Fruit fly (Drosophila melanogaster) whole organism, embryonic: ENCODE measurements around the gene niki.

Source experiments
- B-H1 ChIP-seq: fragments of 200-800 bp; sonication (Bioruptor generic); IDR thresholded peaks from 3 replicates; pipeline ENCODE4 v1.3.6; 2022; ENCODE audit warnings: missing biosample characterization, missing genetic modification characterization
- Blimp-1 ChIP-seq: fragments of 200-800 bp; sonication (Bioruptor generic); optimal IDR thresholded peaks from 3 replicates; lab custom pipeline; 2018; ENCODE audit warnings: missing biosample characterization, missing genetic modification characterization, mild to moderate bottlenecking, moderate library complexity, missing genetic modification reagents
- CG10147 ChIP-seq: fragments of 200-800 bp; sonication (Bioruptor generic); optimal IDR thresholded peaks from 2 replicates; lab custom pipeline; 2019; ENCODE audit warnings: missing biosample characterization, mild to moderate bottlenecking, missing genetic modification characterization, moderate library complexity
- CG11247 ChIP-seq: fragments of 200-800 bp; sonication (Bioruptor generic); IDR thresholded peaks from 2 replicates; pipeline ENCODE4 v1.3.6; 2022; ENCODE audit warnings: missing biosample characterization, missing genetic modification characterization
- CG13296 ChIP-seq: fragments of 200-800 bp; sonication (Bioruptor generic); optimal IDR thresholded peaks from 3 replicates; lab custom pipeline; 2018; ENCODE audit warnings: missing biosample characterization, mild to moderate bottlenecking, missing genetic modification characterization
- CG13624 ChIP-seq: fragments of 200-800 bp; sonication (Bioruptor generic); optimal IDR thresholded peaks from 2 replicates; lab custom pipeline; 2016; ENCODE audit warnings: missing biosample characterization, missing genetic modification characterization
- CG14710 ChIP-seq: fragments of 200-800 bp; sonication (Bioruptor generic); optimal IDR thresholded peaks from 3 replicates; lab custom pipeline; 2019; ENCODE audit warnings: missing biosample characterization, mild to moderate bottlenecking, missing genetic modification characterization, moderate library complexity
- CG17186 ChIP-seq: fragments of 200-800 bp; sonication (Bioruptor generic); optimal IDR thresholded peaks from 3 replicates; lab custom pipeline; 2017; ENCODE audit warnings: missing biosample characterization, missing genetic modification reagents, missing genetic modification characterization
- CG1792 ChIP-seq: fragments of 200-800 bp; sonication (Bioruptor generic); optimal IDR thresholded peaks from 2 replicates; lab custom pipeline; 2016; ENCODE audit warnings: missing biosample characterization, missing genetic modification characterization
- CG18011 ChIP-seq: fragments of 200-800 bp; sonication (Bioruptor generic); optimal IDR thresholded peaks from 2 replicates; lab custom pipeline; 2017; ENCODE audit warnings: missing biosample characterization, missing genetic modification characterization, mild to moderate bottlenecking, moderate library complexity, missing genotype
- CG18619 ChIP-seq: fragments of 200-800 bp; sonication (Bioruptor generic); optimal IDR thresholded peaks from 3 replicates; lab custom pipeline; 2017; ENCODE audit warnings: missing biosample characterization, mild to moderate bottlenecking, missing genetic modification characterization
- CG2712 ChIP-seq: fragments of 200-800 bp; optimal IDR thresholded peaks from 3 replicates; lab custom pipeline; 2019; ENCODE audit warnings: missing biosample characterization, mild to moderate bottlenecking, missing genetic modification characterization, moderate library complexity
- CG2875 ChIP-seq: fragments of 200-800 bp; sonication (Bioruptor generic); optimal IDR thresholded peaks from 2 replicates; lab custom pipeline; 2017; ENCODE audit warnings: missing biosample characterization, mild to moderate bottlenecking, missing genetic modification characterization, missing genetic modification reagents
- CG31441 ChIP-seq: fragments of 200-800 bp; sonication (Bioruptor generic); IDR thresholded peaks from 2 replicates; pipeline ENCODE4 v1.3.6; 2022; ENCODE audit warnings: missing biosample characterization, missing genetic modification characterization
- CG32532 ChIP-seq: fragments of 200-800 bp; sonication (Bioruptor generic); IDR thresholded peaks from 2 replicates; pipeline ENCODE4 v1.3.6; 2022; ENCODE audit warnings: missing biosample characterization, missing genetic modification characterization
- CG33557 ChIP-seq: fragments of 200-800 bp; sonication (Bioruptor generic); optimal IDR thresholded peaks from 2 replicates; lab custom pipeline; 2019; ENCODE audit warnings: missing biosample characterization, mild to moderate bottlenecking, missing genetic modification characterization, moderate library complexity
- CG6254 ChIP-seq: fragments of 200-800 bp; sonication (Bioruptor generic); optimal IDR thresholded peaks from 3 replicates; lab custom pipeline; 2017; ENCODE audit warnings: mild to moderate bottlenecking, missing biosample characterization, missing genetic modification reagents, missing genetic modification characterization
- CG6791 ChIP-seq: fragments of 200-800 bp; sonication (Bioruptor generic); IDR thresholded peaks from 3 replicates; pipeline ENCODE4 v1.3.6; 2022; ENCODE audit warnings: missing biosample characterization, missing genetic modification characterization; ENCODE audit not compliant: partially characterized antibody
- CG7271 ChIP-seq: fragments of 200-800 bp; sonication (Bioruptor generic); optimal IDR thresholded peaks from 2 replicates; lab custom pipeline; 2018; ENCODE audit warnings: missing biosample characterization, mild to moderate bottlenecking, missing genetic modification characterization, moderate library complexity
- CG8478 ChIP-seq: fragments of >200 bp; optimal IDR thresholded peaks from 2 replicates; lab custom pipeline; 2018
- Chrac-16 ChIP-seq: fragments of 200-800 bp; sonication (Bioruptor generic); optimal IDR thresholded peaks from 3 replicates; lab custom pipeline; 2016; ENCODE audit warnings: missing biosample characterization, missing genetic modification characterization
- CrebB ChIP-seq: fragments of 200-800 bp; sonication (Bioruptor generic); optimal IDR thresholded peaks from 3 replicates; lab custom pipeline; 2018; ENCODE audit warnings: missing biosample characterization, mild to moderate bottlenecking, missing genetic modification characterization
- Dip2 ChIP-seq: fragments of 200-800 bp; sonication (Bioruptor generic); IDR thresholded peaks from 2 replicates; pipeline ENCODE4 v1.3.6; 2022; ENCODE audit warnings: missing biosample characterization, missing genetic modification characterization
- Doc2 ChIP-seq: fragments of 200-800 bp; sonication (Bioruptor generic); IDR thresholded peaks from 2 replicates; pipeline ENCODE4 v1.3.6; 2022; ENCODE audit warnings: missing biosample characterization, missing genetic modification characterization
- ERR ChIP-seq: fragments of 200-800 bp; sonication (Bioruptor generic); optimal IDR thresholded peaks from 2 replicates; lab custom pipeline; 2016; ENCODE audit warnings: missing biosample characterization, missing genetic modification characterization
- Elba2 ChIP-seq: fragments of 200-800 bp; sonication (Bioruptor generic); optimal IDR thresholded peaks from 3 replicates; lab custom pipeline; 2016; ENCODE audit warnings: missing biosample characterization, missing genetic modification characterization
- HHEX ChIP-seq: fragments of 200-800 bp; sonication (Bioruptor generic); optimal IDR thresholded peaks from 3 replicates; lab custom pipeline; 2017; ENCODE audit warnings: missing biosample characterization, mild to moderate bottlenecking, missing genetic modification characterization, missing genetic modification reagents
- HLH4C ChIP-seq: fragments of 200-800 bp; sonication (Bioruptor generic); IDR thresholded peaks from 3 replicates; pipeline ENCODE4 v1.3.6; 2022; ENCODE audit warnings: missing biosample characterization, missing genetic modification characterization; ENCODE audit not compliant: partially characterized antibody
- Hey ChIP-seq: fragments of 200-800 bp; sonication (Bioruptor generic); optimal IDR thresholded peaks from 3 replicates; lab custom pipeline; 2018; ENCODE audit warnings: missing biosample characterization, mild to moderate bottlenecking, missing genetic modification characterization
- Hmr ChIP-seq: fragments of 200-800 bp; sonication (Bioruptor generic); optimal IDR thresholded peaks from 3 replicates; lab custom pipeline; 2017; ENCODE audit warnings: mild to moderate bottlenecking, missing biosample characterization, missing genetic modification reagents, missing genetic modification characterization
- Hr78 ChIP-seq, 2 experiments: fragments of 200-800 bp in 1 of 2; fragments of >200 bp in 1 of 2; sonication (Bioruptor generic) in 1 of 2; optimal IDR thresholded peaks; 2 replicates each; lab custom pipeline; 2017 to 2019; ENCODE audit warnings: missing biosample characterization in 2 of 2, missing genetic modification characterization in 2 of 2, mild to moderate bottlenecking in 1 of 2, moderate library complexity in 1 of 2
- Jarid2 ChIP-seq: fragments of 200-800 bp; sonication (Bioruptor generic); optimal IDR thresholded peaks from 3 replicates; lab custom pipeline; 2017; ENCODE audit warnings: mild to moderate bottlenecking, missing biosample characterization, missing genetic modification reagents, missing genetic modification characterization
- Nf-YC ChIP-seq: fragments of 200-800 bp; optimal IDR thresholded peaks from 3 replicates; lab custom pipeline; 2019; ENCODE audit warnings: missing biosample characterization, mild to moderate bottlenecking, missing genetic modification characterization, moderate library complexity
- Spps ChIP-seq: fragments of 200-800 bp; sonication (Bioruptor generic); optimal IDR thresholded peaks from 2 replicates; lab custom pipeline; 2018; ENCODE audit warnings: missing biosample characterization, mild to moderate bottlenecking, missing genetic modification characterization
- Sry-δ ChIP-seq: fragments of 200-800 bp; sonication (Bioruptor generic); optimal IDR thresholded peaks from 2 replicates; lab custom pipeline; 2016; ENCODE audit warnings: missing biosample characterization, missing genetic modification characterization
- Ssrp ChIP-seq: fragments of 200-800 bp; sonication (Bioruptor generic); optimal IDR thresholded peaks from 2 replicates; lab custom pipeline; 2018; ENCODE audit warnings: missing biosample characterization, mild to moderate bottlenecking, missing genetic modification characterization, moderate library complexity
- Stat92E ChIP-seq, 3 experiments: fragments of >200 bp in 2 of 3; fragments of 200-800 bp in 1 of 3; sonication (Bioruptor generic) in 1 of 3; optimal IDR thresholded peaks; 2 replicates each; lab custom pipeline; 2017 to 2019; ENCODE audit warnings: missing biosample characterization in 3 of 3, missing genetic modification characterization in 3 of 3, mild to moderate bottlenecking in 1 of 3, moderate library complexity in 1 of 3
- bowl ChIP-seq: fragments of 200-800 bp; sonication (Bioruptor generic); IDR thresholded peaks from 2 replicates; pipeline ENCODE4 v1.3.6; 2022; ENCODE audit warnings: missing biosample characterization, missing genetic modification characterization
- chinmo ChIP-seq: fragments of 200-800 bp; sonication (Bioruptor generic); IDR thresholded peaks from 4 replicates; pipeline ENCODE4 v1.3.6; 2022; ENCODE audit warnings: missing biosample characterization, missing genetic modification characterization; ENCODE audit not compliant: partially characterized antibody
- eve ChIP-seq, 2 experiments: fragments of >200 bp; optimal IDR thresholded peaks; 2 replicates each; lab custom pipeline; 2017; ENCODE audit warnings: missing biosample characterization in 2 of 2, missing genetic modification characterization in 2 of 2
- ham ChIP-seq: fragments of 200-800 bp; sonication (Bioruptor generic); IDR thresholded peaks from 2 replicates; pipeline ENCODE4 v1.3.6; 2022; ENCODE audit warnings: missing biosample characterization, missing genetic modification characterization
- hb ChIP-seq: fragments of 200-800 bp; sonication (Bioruptor generic); IDR thresholded peaks from 3 replicates; pipeline ENCODE4 v1.3.6; 2022; ENCODE audit warnings: missing biosample characterization, missing genetic modification characterization; ENCODE audit not compliant: partially characterized antibody
- hth ChIP-seq: fragments of >200 bp; optimal IDR thresholded peaks from 2 replicates; lab custom pipeline; 2017; ENCODE audit warnings: inconsistent platforms
- ind ChIP-seq: fragments of 200-800 bp; sonication (Bioruptor generic); optimal IDR thresholded peaks from 3 replicates; lab custom pipeline; 2016; ENCODE audit warnings: missing biosample characterization, missing genetic modification characterization
- jing ChIP-seq: fragments of 200-800 bp; sonication (Bioruptor generic); optimal IDR thresholded peaks from 2 replicates; lab custom pipeline; 2018; ENCODE audit warnings: missing biosample characterization, mild to moderate bottlenecking, missing genetic modification characterization
- p53 ChIP-seq: fragments of 200-800 bp; sonication (Bioruptor generic); optimal IDR thresholded peaks from 2 replicates; lab custom pipeline; 2016; ENCODE audit warnings: missing biosample characterization, missing genetic modification characterization
- schlank ChIP-seq: fragments of 200-800 bp; sonication (Bioruptor generic); optimal IDR thresholded peaks from 2 replicates; lab custom pipeline; 2018; ENCODE audit warnings: missing biosample characterization, mild to moderate bottlenecking, missing genetic modification characterization
- sima ChIP-seq: fragments of 200-800 bp; sonication (Bioruptor generic); optimal IDR thresholded peaks from 2 replicates; lab custom pipeline; 2016; ENCODE audit warnings: missing biosample characterization, missing genetic modification characterization
- slou ChIP-seq: fragments of 200-800 bp; sonication (Bioruptor generic); optimal IDR thresholded peaks from 3 replicates; lab custom pipeline; 2016; ENCODE audit warnings: missing biosample characterization, missing genetic modification characterization

niki gene

dm6 chr3R:24809576-24810279, 15.7 kb downstream of the niki start (continued):
- TF ChIP-seq eve (GFP tag; optimal IDR thresholded peaks at IDR 0.05; lab: Kevin White, UChicago): no peak
- TF ChIP-seq CG17186 (GFP tag; lab: Kevin White, UChicago): no peak
- peak; percentile 27 for TF ChIP-seq CG6254 (GFP tag; lab: Kevin White, UChicago)
- no peak for TF ChIP-seq Elba2 (GFP tag; lab: Kevin White, UChicago)
- TF ChIP-seq CG18619 (GFP tag; lab: Kevin White, UChicago): peak; percentile 19
- TF ChIP-seq Chrac-16 (GFP tag; lab: Kevin White, UChicago): no peak
- TF ChIP-seq CG10147 (GFP tag; lab: Kevin White, UChicago): peak; percentile 39
- TF ChIP-seq chinmo (GFP tag; lab: Robert Waterston, UW): 0 out of 4 replicates have a peak, but pooled peaks have one; percentile 21
- no peak for TF ChIP-seq Ssrp (tag; lab: Kevin White, UChicago)
- TF ChIP-seq hb (GFP tag; lab: Robert Waterston, UW): no peak
- TF ChIP-seq bowl: no peak
- TF ChIP-seq CG2712 (tag; lab: Kevin White, UChicago): peak; percentile 19
- TF ChIP-seq CG8478 (lab: Kevin White, UChicago): no peak
- peak in 1 of 2 experiments; percentile 33 for TF ChIP-seq Hr78 (GFP tag; optimal IDR thresholded peaks at IDR 0.05; lab: Kevin White, UChicago)
- no peak for TF ChIP-seq CG11247 (GFP tag; lab: Robert Waterston, UW)
- TF ChIP-seq sima: no peak
- no peak for TF ChIP-seq slou
- TF ChIP-seq CG13624 (GFP tag; lab: Kevin White, UChicago): no peak
- peak; percentile 41 for TF ChIP-seq Spps
- TF ChIP-seq CG2875 (GFP tag; lab: Kevin White, UChicago): peak; percentile 70
- no peak for TF ChIP-seq CG1792 (GFP tag; lab: Kevin White, UChicago)
- peak; percentile 65 for TF ChIP-seq CG13296 (GFP tag; lab: Kevin White, UChicago)
- no peak for TF ChIP-seq ERR (GFP tag; lab: Kevin White, UChicago)
- TF ChIP-seq CG33557: peak; percentile 65
- TF ChIP-seq Hmr (GFP tag; lab: Kevin White, UChicago): no peak
- no peak for TF ChIP-seq CG6791 (GFP tag; lab: Robert Waterston, UW)
- TF ChIP-seq Hey (tag; lab: Kevin White, UChicago): no peak
- TF ChIP-seq ind (GFP tag; lab: Kevin White, UChicago): no peak
- peak; percentile 57 for TF ChIP-seq CG14710 (tag; lab: Kevin White, UChicago)
- no peak for TF ChIP-seq Sry-δ
- no peak for TF ChIP-seq jing (GFP tag; lab: Kevin White, UChicago)
- peak; percentile 67 for TF ChIP-seq HHEX
- no peak for TF ChIP-seq Jarid2 (GFP tag; lab: Kevin White, UChicago)
- no peak for TF ChIP-seq CG32532 (GFP tag; lab: Robert Waterston, UW)
- TF ChIP-seq CrebB (tag; lab: Kevin White, UChicago): peak; percentile 59
- peak; percentile 43 for TF ChIP-seq schlank
- no peak for TF ChIP-seq hth (lab: Kevin White, UChicago)
- TF ChIP-seq Doc2 (GFP tag; lab: Robert Waterston, UW): no peak
- TF ChIP-seq Dip2 (GFP tag; lab: Robert Waterston, UW): no peak
- no peak for TF ChIP-seq HLH4C (GFP tag; lab: Robert Waterston, UW)
- no peak for TF ChIP-seq ham (GFP tag; lab: Robert Waterston, UW)
- no peak for TF ChIP-seq Stat92E (GFP tag; optimal IDR thresholded peaks at IDR 0.05; lab: Kevin White, UChicago)
- TF ChIP-seq B-H1 (GFP tag; lab: Robert Waterston, UW): no peak; the same call in 2 of the 3 replicates
- TF ChIP-seq p53: no peak
- TF ChIP-seq Nf-YC: no peak
- peak; percentile 48 for TF ChIP-seq CG7271 (tag; lab: Kevin White, UChicago)
- no peak for TF ChIP-seq CG18011
- no peak for TF ChIP-seq Blimp-1 (GFP tag; lab: Kevin White, UChicago)
- no peak for TF ChIP-seq CG31441
